Fruit fly (Drosophila melanogaster) whole organism, embryonic: ENCODE measurements around the gene CG31183.

Experiments used
- Adf1 ChIP-seq: fragments of 200-800 bp; sonication (Bioruptor generic); IDR thresholded peaks from 2 replicates; pipeline ENCODE4 v1.3.6; 2022; ENCODE audit warnings: missing biosample characterization, missing genetic modification characterization
- Atf6 ChIP-seq: fragments of 200-800 bp; sonication (Bioruptor generic); IDR thresholded peaks from 2 replicates; pipeline ENCODE4 v1.3.6; 2022; ENCODE audit warnings: missing biosample characterization, missing genetic modification characterization
- Blimp-1 ChIP-seq: fragments of 200-800 bp; sonication (Bioruptor generic); optimal IDR thresholded peaks from 3 replicates; lab custom pipeline; 2018; ENCODE audit warnings: missing biosample characterization, missing genetic modification characterization, mild to moderate bottlenecking, moderate library complexity, missing genetic modification reagents
- C15 ChIP-seq: fragments of 200-800 bp; sonication (Bioruptor generic); IDR thresholded peaks from 3 replicates; pipeline ENCODE4 v1.3.6; 2022; ENCODE audit warnings: missing biosample characterization, missing genetic modification characterization
- CG11695 ChIP-seq: fragments of 200-800 bp; sonication (Bioruptor generic); IDR thresholded peaks from 3 replicates; pipeline ENCODE4 v1.3.6; 2022; ENCODE audit warnings: missing biosample characterization, missing genetic modification characterization
- CG12942 ChIP-seq: fragments of 200-800 bp; sonication (Bioruptor generic); optimal IDR thresholded peaks from 3 replicates; lab custom pipeline; 2016; ENCODE audit warnings: missing biosample characterization, missing genetic modification characterization
- CG13424 ChIP-seq: fragments of 200-800 bp; sonication (Bioruptor generic); optimal IDR thresholded peaks from 2 replicates; lab custom pipeline; 2019; ENCODE audit warnings: missing biosample characterization, mild to moderate bottlenecking, missing genetic modification characterization, moderate library complexity
- CG13624 ChIP-seq: fragments of 200-800 bp; sonication (Bioruptor generic); optimal IDR thresholded peaks from 2 replicates; lab custom pipeline; 2016; ENCODE audit warnings: missing biosample characterization, missing genetic modification characterization
- CG15269 ChIP-seq: fragments of 200-800 bp; sonication (Bioruptor generic); optimal IDR thresholded peaks from 2 replicates; lab custom pipeline; 2018; ENCODE audit warnings: missing biosample characterization, mild to moderate bottlenecking, missing genetic modification characterization, moderate library complexity
- CG15514 ChIP-seq: fragments of 200-800 bp; sonication (Bioruptor generic); optimal IDR thresholded peaks from 3 replicates; lab custom pipeline; 2017; ENCODE audit warnings: missing biosample characterization, missing genetic modification characterization, mild to moderate bottlenecking, moderate library complexity, missing genetic modification reagents
- CG2712 ChIP-seq: fragments of 200-800 bp; optimal IDR thresholded peaks from 3 replicates; lab custom pipeline; 2019; ENCODE audit warnings: missing biosample characterization, mild to moderate bottlenecking, missing genetic modification characterization, moderate library complexity
- CG34376 ChIP-seq: fragments of 200-800 bp; sonication (Bioruptor generic); optimal IDR thresholded peaks from 2 replicates; lab custom pipeline; 2018; ENCODE audit warnings: missing biosample characterization, mild to moderate bottlenecking, missing genetic modification characterization
- CG42726 ChIP-seq: fragments of 200-800 bp; sonication (Bioruptor generic); IDR thresholded peaks from 2 replicates; pipeline ENCODE4 v1.3.6; 2022; ENCODE audit warnings: missing biosample characterization, missing genetic modification characterization; ENCODE audit not compliant: partially characterized antibody
- CG5180 ChIP-seq: fragments of 200-800 bp; sonication (Bioruptor generic); optimal IDR thresholded peaks from 3 replicates; lab custom pipeline; 2017; ENCODE audit warnings: missing biosample characterization, missing genetic modification characterization, mild to moderate bottlenecking, moderate library complexity, missing genetic modification reagents
- CG6765 ChIP-seq: fragments of 200-800 bp; sonication (Bioruptor generic); optimal IDR thresholded peaks from 3 replicates; lab custom pipeline; 2017; ENCODE audit warnings: missing biosample characterization, mild to moderate bottlenecking, missing genetic modification characterization
- CG8290 ChIP-seq, 3 experiments: fragments of 200-800 bp; sonication (Bioruptor generic); optimal IDR thresholded peaks; 2 replicates each; lab custom pipeline; 2016 to 2019; ENCODE audit warnings: missing biosample characterization in 3 of 3, missing genetic modification characterization in 3 of 3, mild to moderate bottlenecking in 2 of 3, moderate library complexity in 1 of 3
- D ChIP-seq, 2 experiments: fragments of 200-800 bp in 1 of 2; fragments of >200 bp in 1 of 2; sonication (Bioruptor generic) in 1 of 2; optimal IDR thresholded peaks; 2 replicates in 1 of 2; 3 replicates in 1 of 2; lab custom pipeline; 2017; ENCODE audit warnings: mild to moderate bottlenecking in 1 of 2, missing biosample characterization in 1 of 2, missing genetic modification characterization in 1 of 2, missing genetic modification reagents in 1 of 2
- D19B ChIP-seq: fragments of 200-800 bp; sonication (Bioruptor generic); optimal IDR thresholded peaks from 2 replicates; lab custom pipeline; 2017; ENCODE audit warnings: missing biosample characterization, mild to moderate bottlenecking, missing genetic modification characterization
- Doc2 ChIP-seq: fragments of 200-800 bp; sonication (Bioruptor generic); IDR thresholded peaks from 2 replicates; pipeline ENCODE4 v1.3.6; 2022; ENCODE audit warnings: missing biosample characterization, missing genetic modification characterization
- Fer2 ChIP-seq: fragments of 200-800 bp; sonication (Bioruptor generic); optimal IDR thresholded peaks from 2 replicates; lab custom pipeline; 2018; ENCODE audit warnings: missing biosample characterization, mild to moderate bottlenecking, missing genetic modification characterization, moderate library complexity
- HHEX ChIP-seq: fragments of 200-800 bp; sonication (Bioruptor generic); optimal IDR thresholded peaks from 3 replicates; lab custom pipeline; 2017; ENCODE audit warnings: missing biosample characterization, mild to moderate bottlenecking, missing genetic modification characterization, missing genetic modification reagents
- Lhr ChIP-seq: fragments of 200-800 bp; sonication (Bioruptor generic); optimal IDR thresholded peaks from 3 replicates; lab custom pipeline; 2017; ENCODE audit warnings: mild to moderate bottlenecking, missing biosample characterization, missing genetic modification reagents, missing genetic modification characterization
- Lim3 ChIP-seq: fragments of 200-800 bp; sonication (Bioruptor generic); IDR thresholded peaks from 2 replicates; pipeline ENCODE4 v1.3.6; 2022; ENCODE audit warnings: missing biosample characterization, missing genetic modification characterization
- Mad ChIP-seq: fragments of 200-800 bp; sonication (Bioruptor generic); optimal IDR thresholded peaks from 2 replicates; lab custom pipeline; 2016; ENCODE audit warnings: missing biosample characterization, missing genetic modification characterization
- NK7.1 ChIP-seq: fragments of 200-800 bp; sonication (Bioruptor generic); optimal IDR thresholded peaks from 3 replicates; lab custom pipeline; 2016; ENCODE audit warnings: missing biosample characterization, missing genetic modification characterization
- Poxn ChIP-seq: fragments of 200-800 bp; sonication (Bioruptor generic); IDR thresholded peaks from 2 replicates; pipeline ENCODE4 v1.3.6; 2022; ENCODE audit warnings: missing biosample characterization, missing genetic modification characterization
- Sox102F ChIP-seq: fragments of 200-800 bp; sonication (Bioruptor generic); optimal IDR thresholded peaks from 2 replicates; lab custom pipeline; 2018; ENCODE audit warnings: missing biosample characterization, mild to moderate bottlenecking, missing genetic modification characterization, moderate library complexity
- ab ChIP-seq: fragments of 200-800 bp; sonication (Bioruptor generic); optimal IDR thresholded peaks from 2 replicates; lab custom pipeline; 2016; ENCODE audit warnings: missing biosample characterization, missing genetic modification characterization
- al ChIP-seq: fragments of 200-800 bp; sonication (Bioruptor generic); IDR thresholded peaks from 2 replicates; pipeline ENCODE4 v1.3.6; 2022; ENCODE audit warnings: missing biosample characterization, missing genetic modification characterization
- corto ChIP-seq: fragments of 200-800 bp; sonication (Bioruptor generic); optimal IDR thresholded peaks from 2 replicates; lab custom pipeline; 2016; ENCODE audit warnings: missing biosample characterization, mild to moderate bottlenecking, missing genetic modification characterization, moderate library complexity
- disco-r ChIP-seq: fragments of 200-800 bp; sonication (Bioruptor generic); optimal IDR thresholded peaks from 2 replicates; lab custom pipeline; 2016; ENCODE audit warnings: missing biosample characterization, missing genetic modification characterization
- emc ChIP-seq: fragments of 200-800 bp; sonication (Bioruptor generic); optimal IDR thresholded peaks from 2 replicates; lab custom pipeline; 2016; ENCODE audit warnings: missing biosample characterization, missing genetic modification characterization
- fd64A ChIP-seq: fragments of 200-800 bp; sonication (Bioruptor generic); optimal IDR thresholded peaks from 3 replicates; lab custom pipeline; 2018; ENCODE audit warnings: missing biosample characterization, mild to moderate bottlenecking, missing genetic modification characterization
- gce ChIP-seq: fragments of 200-800 bp; sonication (Bioruptor generic); IDR thresholded peaks from 3 replicates; pipeline ENCODE4 v1.3.6; 2022; ENCODE audit warnings: missing biosample characterization, missing genetic modification characterization
- gsb-n ChIP-seq: fragments of 200-800 bp; sonication (Bioruptor generic); optimal IDR thresholded peaks from 3 replicates; lab custom pipeline; 2018; ENCODE audit warnings: missing biosample characterization, mild to moderate bottlenecking, missing genetic modification characterization
- lbe ChIP-seq: fragments of 200-800 bp; sonication (Bioruptor generic); optimal IDR thresholded peaks from 2 replicates; lab custom pipeline; 2016; ENCODE audit warnings: missing biosample characterization, mild to moderate bottlenecking, missing genetic modification characterization
- lilli ChIP-seq: fragments of 200-800 bp; sonication (Bioruptor generic); optimal IDR thresholded peaks from 3 replicates; lab custom pipeline; 2016; ENCODE audit warnings: missing biosample characterization, missing genetic modification characterization
- lov ChIP-seq, 2 experiments: fragments of 200-800 bp in 1 of 2; fragments of >200 bp in 1 of 2; sonication (Bioruptor generic) in 1 of 2; IDR thresholded peaks in 1 of 2; optimal IDR thresholded peaks in 1 of 2; 2 replicates in 1 of 2; 3 replicates in 1 of 2; pipeline versions ENCODE4 v1.3.6 to Lab custom; 2017 to 2022; ENCODE audit warnings: missing biosample characterization in 1 of 2, missing genetic modification characterization in 1 of 2
- mam ChIP-seq: fragments of 200-800 bp; sonication (Bioruptor generic); optimal IDR thresholded peaks from 3 replicates; lab custom pipeline; 2016; ENCODE audit warnings: missing biosample characterization, missing genetic modification characterization
- pfk ChIP-seq: fragments of 200-800 bp; sonication (Bioruptor generic); optimal IDR thresholded peaks from 2 replicates; lab custom pipeline; 2018; ENCODE audit warnings: missing biosample characterization, mild to moderate bottlenecking, missing genetic modification characterization, moderate library complexity
- phol ChIP-seq: fragments of 200-800 bp; sonication (Bioruptor generic); optimal IDR thresholded peaks from 3 replicates; lab custom pipeline; 2018; ENCODE audit warnings: missing biosample characterization, mild to moderate bottlenecking, missing genetic modification characterization, moderate library complexity
- scrt ChIP-seq: fragments of 200-800 bp; sonication (Bioruptor generic); optimal IDR thresholded peaks from 2 replicates; lab custom pipeline; 2018; ENCODE audit warnings: missing biosample characterization, mild to moderate bottlenecking, missing genetic modification characterization, moderate library complexity
- seq ChIP-seq: fragments of 200-800 bp; sonication (Bioruptor generic); IDR thresholded peaks from 2 replicates; pipeline ENCODE4 v1.3.6; 2022; ENCODE audit warnings: missing biosample characterization, missing genetic modification characterization
- ssp ChIP-seq: fragments of 200-800 bp; sonication (Bioruptor generic); IDR thresholded peaks from 2 replicates; pipeline ENCODE4 v1.3.6; 2022; ENCODE audit warnings: missing biosample characterization, missing genetic modification characterization
- sug ChIP-seq: fragments of 200-800 bp; optimal IDR thresholded peaks from 2 replicates; lab custom pipeline; 2019; ENCODE audit warnings: missing biosample characterization, mild to moderate bottlenecking, missing genetic modification characterization, moderate library complexity
- tap ChIP-seq: fragments of 200-800 bp; optimal IDR thresholded peaks from 3 replicates; lab custom pipeline; 2019; ENCODE audit warnings: missing biosample characterization, mild to moderate bottlenecking, missing genetic modification characterization, moderate library complexity
- ttk ChIP-seq: fragments of 200-800 bp; sonication (Bioruptor generic); IDR thresholded peaks from 2 replicates; pipeline ENCODE4 v2.1.2; 2022; ENCODE audit warnings: missing biosample characterization, missing genetic modification characterization
- vnd ChIP-seq: fragments of 200-800 bp; sonication (Bioruptor generic); IDR thresholded peaks from 3 replicates; pipeline ENCODE4 v1.3.6; 2022; ENCODE audit warnings: missing biosample characterization, missing genetic modification characterization; ENCODE audit not compliant: partially characterized antibody
- wdn ChIP-seq: fragments of 200-800 bp; sonication (Bioruptor generic); IDR thresholded peaks from 2 replicates; pipeline ENCODE4 v1.3.6; 2022; ENCODE audit warnings: missing biosample characterization, missing genetic modification characterization
- z ChIP-seq: fragments of 200-800 bp; sonication (Bioruptor generic); IDR thresholded peaks from 3 replicates; pipeline ENCODE4 v1.3.6; 2022; ENCODE audit warnings: missing biosample characterization, missing genetic modification characterization

CG31183 gene

DNA sequence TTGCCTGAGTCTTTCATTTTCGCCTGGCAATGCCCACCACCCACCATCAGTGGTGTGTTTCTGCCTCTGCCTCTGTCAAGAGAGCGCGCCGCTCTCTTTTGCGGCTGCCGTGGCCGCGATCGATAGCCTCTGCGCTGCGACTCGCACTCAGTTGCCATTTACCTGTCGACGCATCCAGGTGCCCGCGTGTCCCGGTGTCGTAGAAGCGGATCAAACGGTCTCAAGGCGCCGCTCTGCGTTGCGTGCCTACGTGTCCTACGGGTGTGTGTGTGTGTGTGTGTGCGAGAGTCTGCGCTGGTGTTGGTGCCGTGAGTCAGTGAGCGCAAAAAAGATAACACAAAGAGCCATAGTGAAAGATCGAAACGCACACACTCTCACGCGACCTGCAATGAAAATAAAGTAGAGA, 45.0 kb upstream of the CG31183 start, which contains the start of gene Fbxl7 (continued):
- TF ChIP-seq al (GFP tag; lab: Robert Waterston, UW) = no peak
- TF ChIP-seq ssp (GFP tag; lab: Robert Waterston, UW) = no peak
- no peak for TF ChIP-seq Lim3 (GFP tag; lab: Robert Waterston, UW)
- peak; percentile 51; the same call in 1 of the 3 replicates for TF ChIP-seq gce (GFP tag; lab: Robert Waterston, UW)
- TF ChIP-seq phol (tag; lab: Kevin White, UChicago) = no peak
- TF ChIP-seq D (optimal IDR thresholded peaks at IDR 0.05; lab: Kevin White, UChicago) = peak; percentile 73
- no peak for TF ChIP-seq D (GFP tag; optimal IDR thresholded peaks at IDR 0.05; lab: Kevin White, UChicago)
- TF ChIP-seq ttk = no peak
- no peak for TF ChIP-seq scrt
- no peak for TF ChIP-seq Doc2 (GFP tag; lab: Robert Waterston, UW)
- TF ChIP-seq seq (GFP tag; lab: Robert Waterston, UW) = no peak
- TF ChIP-seq vnd (GFP tag; lab: Robert Waterston, UW) = no peak
- no peak for TF ChIP-seq CG12942 (GFP tag; lab: Kevin White, UChicago)
- no peak for TF ChIP-seq Blimp-1
- TF ChIP-seq CG42726 = peak; percentile 64; the same call in 1 of the 2 replicates
- no peak for TF ChIP-seq gsb-n
- TF ChIP-seq C15 (GFP tag; lab: Robert Waterston, UW) = no peak
- TF ChIP-seq lov (optimal IDR thresholded peaks at IDR 0.05; lab: Kevin White, UChicago) = no peak
- peak; percentile 52; the same call in 1 of the 3 replicates for TF ChIP-seq lov (GFP tag; IDR thresholded peaks at IDR 0.05; lab: Robert Waterston, UW)
- no peak for TF ChIP-seq ab (GFP tag; lab: Kevin White, UChicago)
- no peak for TF ChIP-seq CG34376 (GFP tag; lab: Kevin White, UChicago)
- TF ChIP-seq Poxn = no peak
- no peak for TF ChIP-seq D19B (GFP tag; lab: Kevin White, UChicago)
- TF ChIP-seq CG13624 (GFP tag; lab: Kevin White, UChicago) = no peak
- no peak for TF ChIP-seq CG13424 (tag; lab: Kevin White, UChicago)
- TF ChIP-seq CG8290 (GFP tag; optimal IDR thresholded peaks at IDR 0.05; lab: Kevin White, UChicago) = no peak
- TF ChIP-seq CG8290 (tag; optimal IDR thresholded peaks at IDR 0.05; lab: Kevin White, UChicago) = no peak
- TF ChIP-seq pfk (GFP tag; lab: Kevin White, UChicago) = no peak
- no peak for TF ChIP-seq CG15514 (GFP tag; lab: Kevin White, UChicago)
- no peak for TF ChIP-seq emc (GFP tag; lab: Kevin White, UChicago)
- TF ChIP-seq lilli (GFP tag; lab: Kevin White, UChicago) = no peak
- TF ChIP-seq Atf6 (GFP tag; lab: Robert Waterston, UW) = no peak
- no peak for TF ChIP-seq CG5180
- TF ChIP-seq z (GFP tag; lab: Robert Waterston, UW) = peak; percentile 93
- no peak for TF ChIP-seq CG6765
- no peak for TF ChIP-seq HHEX (GFP tag; lab: Kevin White, UChicago)
- TF ChIP-seq NK7.1 = no peak
- no peak for TF ChIP-seq disco-r (GFP tag; lab: Kevin White, UChicago)
- peak; percentile 24; the same call in 1 of the 2 replicates for TF ChIP-seq Adf1
- no peak for TF ChIP-seq tap (tag; lab: Kevin White, UChicago)
- no peak for TF ChIP-seq Fer2 (tag; lab: Kevin White, UChicago)
- no peak for TF ChIP-seq Mad
- TF ChIP-seq CG15269 (tag; lab: Kevin White, UChicago) = no peak
- TF ChIP-seq corto = no peak
- no peak for TF ChIP-seq Lhr (GFP tag; lab: Kevin White, UChicago)
- no peak for TF ChIP-seq wdn (GFP tag; lab: Robert Waterston, UW)
- TF ChIP-seq CG2712 (tag; lab: Kevin White, UChicago) = peak; percentile 4
- TF ChIP-seq sug (tag; lab: Kevin White, UChicago) = no peak
- TF ChIP-seq lbe (GFP tag; lab: Kevin White, UChicago) = peak; percentile 17
- TF ChIP-seq mam (GFP tag; lab: Kevin White, UChicago) = no peak
- TF ChIP-seq CG11695 (GFP tag; lab: Robert Waterston, UW) = 0 out of 3 replicates have a peak, but pooled peaks have one; percentile 34
- TF ChIP-seq fd64A (GFP tag; lab: Kevin White, UChicago) = no peak
- no peak for TF ChIP-seq Sox102F (GFP tag; lab: Kevin White, UChicago)
